Worm (Caenorhabditis elegans) whole organism, midembryonic: ENCODE results near the gene C46F11.6.

Source experiments
- T22C8.4 ChIP-seq: fragments of 200-800 bp; sonication (Bioruptor generic); IDR thresholded peaks from 2 replicates; pipeline ENCODE4 v1.3.6; 2022; ENCODE audit warnings: missing genetic modification characterization, missing compliant biosample characterization
- cog-1 ChIP-seq: sonication (generic microtip); optimal IDR thresholded peaks from 2 replicates; lab custom pipeline; 2016; ENCODE audit warnings: missing genetic modification characterization, missing compliant biosample characterization
- flt-1 ChIP-seq: fragments of 200-800 bp; sonication (Bioruptor generic); IDR thresholded peaks from 2 replicates; pipeline ENCODE4 v1.3.6; 2022; ENCODE audit warnings: missing genetic modification characterization, missing compliant biosample characterization
- ref-1 ChIP-seq: fragments of 200-800 bp; sonication (Bioruptor generic); conservative IDR thresholded peaks from 2 replicates; pipeline ENCODE4 v1.3.6; 2022; ENCODE audit warnings: missing genetic modification reagents, missing genetic modification characterization, missing compliant biosample characterization
- tab-1 ChIP-seq: fragments of 200-800 bp; sonication (Bioruptor generic); IDR thresholded peaks from 2 replicates; pipeline ENCODE4 v1.3.6; 2022; ENCODE audit warnings: missing genetic modification characterization, missing compliant biosample characterization
- ztf-29 ChIP-seq: fragments of 200-800 bp; sonication (Bioruptor generic); IDR thresholded peaks from 2 replicates; pipeline ENCODE4 v1.3.6; 2022; ENCODE audit warnings: missing genetic modification reagents, missing genetic modification characterization, missing compliant biosample characterization

ce11 chrIII:3704967-3705366 is 34.7 kb upstream of the C46F11.6 start, which contains the start of gene wdr-5.1:
- no peak for TF ChIP-seq flt-1 (GFP tag; lab: Robert Waterston, UW)
- no peak for TF ChIP-seq ref-1 (GFP tag; lab: Robert Waterston, UW)
- no peak for TF ChIP-seq cog-1 (tag; lab: Kevin White, UChicago)
- no peak for TF ChIP-seq T22C8.4 (GFP tag; lab: Robert Waterston, UW)
- no peak for TF ChIP-seq tab-1 (GFP tag; lab: Robert Waterston, UW)
- no peak for TF ChIP-seq ztf-29 (GFP tag; lab: Robert Waterston, UW)
